Worm (Caenorhabditis elegans): ENCODE measurements around the gene srh-214.

srh-214 gene

ce11 chrV:16829396-16829795 is at the start of gene srh-214:
Gene srh-214 (minus strand): TSS chrV:16829755.
- TF ChIP-seq aha-1 (tag) = peak; percentile 91
- no peak for TF ChIP-seq ztf-7 (tag; optimal IDR thresholded peaks at IDR 0.05)
- no peak for TF ChIP-seq mep-1 (tag; optimal IDR thresholded peaks at IDR 0.05)

DNA sequence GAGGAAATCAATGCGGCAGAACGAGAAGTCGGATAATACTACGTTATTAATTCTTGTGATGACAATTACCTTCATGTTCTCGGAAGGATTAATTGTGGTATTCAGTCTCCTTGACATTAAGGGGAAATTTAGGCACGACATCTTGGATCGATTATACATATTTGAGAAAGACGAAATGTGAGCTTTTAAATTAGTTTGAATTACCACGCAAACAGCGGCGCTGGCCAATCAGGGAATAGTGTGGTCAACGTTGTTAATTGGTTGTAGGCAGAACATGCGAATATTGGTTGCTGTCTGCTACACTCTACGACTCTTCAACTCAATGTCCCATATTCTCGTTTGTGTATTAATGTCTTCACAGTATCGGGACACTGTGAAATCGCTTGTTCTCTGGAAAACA is 45.4 kb upstream of the srh-214 start, which contains the start of gene F49A5.10:
TSS of gene F49A5.10 (plus strand) at position 301 of the 400 bp plus-strand sequence.
- no peak for TF ChIP-seq duxl-1 (tag; optimal IDR thresholded peaks at IDR 0.05; ENCODE audit: poor library complexity)
- TF ChIP-seq nhr-77 (tag; optimal IDR thresholded peaks at IDR 0.05) = no peak
- no peak for TF ChIP-seq nhr-11 (tag; optimal IDR thresholded peaks at IDR 0.05)
- no peak for TF ChIP-seq hlh-30 (tag; optimal IDR thresholded peaks at IDR 0.05; ENCODE audit: insufficient read depth)
- TF ChIP-seq unc-130 (GFP tag; optimal IDR thresholded peaks at IDR 0.05) = no peak
- TF ChIP-seq lsy-2 (tag; optimal IDR thresholded peaks at IDR 0.05) = no peak
- no peak for TF ChIP-seq unc-62 (GFP tag; optimal IDR thresholded peaks at IDR 0.05 in 1 of 2)
- no peak for TF ChIP-seq unc-62 (tag; optimal IDR thresholded peaks at IDR 0.05)
- no peak for TF ChIP-seq nhr-41 (GFP tag; IDR thresholded peaks at IDR 0.05)
- no peak for TF ChIP-seq ZK546.5 (tag; optimal IDR thresholded peaks at IDR 0.05)
- TF ChIP-seq lin-39 (tag; optimal IDR thresholded peaks at IDR 0.05) = no peak
- no peak for TF ChIP-seq nhr-25 (tag; optimal IDR thresholded peaks at IDR 0.05; ENCODE audit: borderline replicate concordance, insufficient read depth)
- TF ChIP-seq F26F4.8 (GFP tag; conservative IDR thresholded peaks at IDR 0.05) = no peak
- no peak for TF ChIP-seq ceh-44 (GFP tag; IDR thresholded peaks at IDR 0.05)
- no peak for TF ChIP-seq gei-8 (GFP tag; optimal IDR thresholded peaks at IDR 0.05)

DNA sequence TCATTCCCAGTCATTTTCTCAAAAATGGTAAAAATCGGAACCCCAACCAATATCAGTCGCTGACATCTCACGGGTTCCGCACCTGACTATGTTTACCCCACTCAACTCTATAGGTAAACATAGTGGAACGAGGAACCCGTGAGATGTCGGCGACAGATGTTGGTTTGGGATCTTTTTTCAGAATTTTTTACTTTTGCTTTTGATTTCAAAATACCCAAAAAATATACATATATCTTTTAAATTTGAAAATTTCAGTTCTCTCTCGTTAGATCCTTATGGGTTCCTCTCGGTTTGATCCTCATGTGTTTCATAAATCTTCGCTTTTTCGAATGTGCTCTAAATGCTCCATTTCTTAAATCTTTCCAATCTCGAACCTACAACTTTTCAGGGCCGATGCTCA is 44.1 kb upstream of the srh-214 start, which contains the start of gene srw-23:
TSS of gene srw-23 (plus strand) at position 301 of the 400 bp plus-strand sequence.
- TF ChIP-seq unc-62 (GFP tag; optimal IDR thresholded peaks at IDR 0.05 in 1 of 2) (peak in 1 of 2 experiments; percentile 28), unc-62 (tag; optimal IDR thresholded peaks at IDR 0.05) (no peak), egl-43 (GFP tag; IDR thresholded peaks at IDR 0.05) (no peak)

ce11 chrV:16871387-16871786 is 41.8 kb upstream of the srh-214 start, which contains the start of gene thn-4:
Gene thn-4 (minus strand): TSS chrV:16871487.
- TF ChIP-seq mes-2 (tag; optimal IDR thresholded peaks at IDR 0.05; ENCODE audit: poor library complexity, severe bottlenecking) = no peak
- no peak for TF ChIP-seq nhr-48 (tag; optimal IDR thresholded peaks at IDR 0.05)
- no peak for TF ChIP-seq ztf-7 (tag; optimal IDR thresholded peaks at IDR 0.05)
- no peak for TF ChIP-seq egl-43 (GFP tag; IDR thresholded peaks at IDR 0.05)

- no peak for TF ChIP-seq F37D6.2 (tag; optimal IDR thresholded peaks at IDR 0.05)
- no peak for TF ChIP-seq nhr-76 (tag; optimal IDR thresholded peaks at IDR 0.05)
- no peak for TF ChIP-seq nhr-102 (tag; optimal IDR thresholded peaks at IDR 0.05)
Measured at ce11 chrV:16869740-16870139, 40.2 kb upstream of the srh-214 start, which contains the start of gene clec-33. Gene clec-33 (minus strand): TSS chrV:16869840.

ce11 chrV:16865404-16865803 is 35.8 kb upstream of the srh-214 start, which contains the start of gene clec-28:
Gene clec-28 (plus strand): TSS chrV:16865704.
- TF ChIP-seq aha-1 (tag) (no peak), F37D6.2 (tag; optimal IDR thresholded peaks at IDR 0.05) (no peak), zfp-2 (tag; optimal IDR thresholded peaks at IDR 0.05) (no peak), rbr-2 (tag; optimal IDR thresholded peaks at IDR 0.05) (no peak), saeg-2 (GFP tag; IDR thresholded peaks at IDR 0.05) (no peak), ZK337.2 (GFP tag; IDR thresholded peaks at IDR 0.05) (no peak), spr-3 (GFP tag; optimal IDR thresholded peaks at IDR 0.05) (no peak), pha-4 (GFP tag; IDR thresholded peaks at IDR 0.05) (no peak), pha-4 (tag; optimal IDR thresholded peaks at IDR 0.05) (no peak), zfp-3 (GFP tag; conservative IDR thresholded peaks at IDR 0.05) (no peak), nhr-76 (tag; optimal IDR thresholded peaks at IDR 0.05) (no peak), R02D3.7 (tag; optimal IDR thresholded peaks at IDR 0.05) (no peak)

Measured in whole organism, L4 larva.